Worm (Caenorhabditis elegans): Measurements from ENCODE around the gene sru-8.

sru-8 gene

ce11 chrV:9843376-9843916 lies at the start of gene sru-8:
Gene sru-8 (plus strand): TSS chrV:9843866.
- no peak for TF ChIP-seq aly-1 (tag; optimal IDR thresholded peaks at IDR 0.05)
- TF ChIP-seq ceh-36 (tag; optimal IDR thresholded peaks at IDR 0.05) = no peak
- no peak for TF ChIP-seq tbx-37 (GFP tag; conservative IDR thresholded peaks at IDR 0.05)
- TF ChIP-seq pes-1 (GFP tag; IDR thresholded peaks at IDR 0.05) = no peak
- no peak for TF ChIP-seq tra-4 (tag; optimal IDR thresholded peaks at IDR 0.05)
- TF ChIP-seq ceh-13 (GFP tag; optimal IDR thresholded peaks at IDR 0.05) = no peak
- TF ChIP-seq scrt-1 (GFP tag; IDR thresholded peaks at IDR 0.05) = no peak
- no peak for TF ChIP-seq ama-1 (optimal IDR thresholded peaks at IDR 0.05)
- TF ChIP-seq hmg-4 (GFP tag; optimal IDR thresholded peaks at IDR 0.05) = no peak
- TF ChIP-seq sea-1 (GFP tag; conservative IDR thresholded peaks at IDR 0.05) = no peak
- TF ChIP-seq F13C5.2 (tag; optimal IDR thresholded peaks at IDR 0.05) = no peak
- no peak for TF ChIP-seq B0310.2 (tag; optimal IDR thresholded peaks at IDR 0.05)
- TF ChIP-seq tbx-11 (GFP tag; IDR thresholded peaks at IDR 0.05) = no peak
- TF ChIP-seq ets-7 (tag; optimal IDR thresholded peaks at IDR 0.05) = no peak
- TF ChIP-seq hnd-1 (tag; optimal IDR thresholded peaks at IDR 0.05) = no peak
- TF ChIP-seq hmbx-1 (tag; optimal IDR thresholded peaks at IDR 0.05) = no peak

- TF ChIP-seq B0310.2 (tag; optimal IDR thresholded peaks at IDR 0.05) = no peak
These were observed 48.7 kb upstream of the sru-8 start for ce11 chrV:9794997-9795396.

- no peak for TF ChIP-seq F13C5.2 (tag; optimal IDR thresholded peaks at IDR 0.05)
These were observed 47.7 kb upstream of the sru-8 start for ce11 chrV:9796002-9796401.

ce11 chrV:9796562-9796961 lies 47.1 kb upstream of the sru-8 start, which contains the start of gene F46B6.9:
Gene F46B6.9 (plus strand): TSS chrV:9796862.
- TF ChIP-seq aly-1 (tag; optimal IDR thresholded peaks at IDR 0.05) = no peak
- TF ChIP-seq sea-1 (GFP tag; conservative IDR thresholded peaks at IDR 0.05) = no peak
- TF ChIP-seq ceh-36 (tag; optimal IDR thresholded peaks at IDR 0.05) = no peak
- TF ChIP-seq ets-7 (tag; optimal IDR thresholded peaks at IDR 0.05) = no peak
- TF ChIP-seq ceh-13 (GFP tag; optimal IDR thresholded peaks at IDR 0.05) = no peak
- no peak for TF ChIP-seq ama-1 (optimal IDR thresholded peaks at IDR 0.05)
- TF ChIP-seq tbx-11 (GFP tag; IDR thresholded peaks at IDR 0.05) = no peak
- no peak for TF ChIP-seq pes-1 (GFP tag; IDR thresholded peaks at IDR 0.05)
- TF ChIP-seq tbx-37 (GFP tag; conservative IDR thresholded peaks at IDR 0.05) = no peak
- no peak for TF ChIP-seq tra-4 (tag; optimal IDR thresholded peaks at IDR 0.05)
- no peak for TF ChIP-seq B0310.2 (tag; optimal IDR thresholded peaks at IDR 0.05)

ce11 chrV:9798212-9798611 lies 45.5 kb upstream of the sru-8 start:
- TF ChIP-seq hmg-4 (GFP tag; optimal IDR thresholded peaks at IDR 0.05) (no peak), tbx-37 (GFP tag; conservative IDR thresholded peaks at IDR 0.05) (no peak), tbx-11 (GFP tag; IDR thresholded peaks at IDR 0.05) (no peak), hnd-1 (tag; optimal IDR thresholded peaks at IDR 0.05) (no peak), pes-1 (GFP tag; IDR thresholded peaks at IDR 0.05) (no peak), F13C5.2 (tag; optimal IDR thresholded peaks at IDR 0.05) (no peak), flt-1 (GFP tag; IDR thresholded peaks at IDR 0.05) (no peak), ceh-13 (GFP tag; optimal IDR thresholded peaks at IDR 0.05) (no peak), aly-1 (tag; optimal IDR thresholded peaks at IDR 0.05) (no peak), sea-1 (GFP tag; conservative IDR thresholded peaks at IDR 0.05) (no peak)

ce11 chrV:9799076-9799475 lies 44.6 kb upstream of the sru-8 start, which contains the start of gene F46B6.13:
Gene F46B6.13 (minus strand): TSS chrV:9799176.
- TF ChIP-seq tbx-11 (GFP tag; IDR thresholded peaks at IDR 0.05) (no peak), flt-1 (GFP tag; IDR thresholded peaks at IDR 0.05) (no peak), ceh-13 (GFP tag; optimal IDR thresholded peaks at IDR 0.05) (no peak), aly-1 (tag; optimal IDR thresholded peaks at IDR 0.05) (no peak)

- no peak for TF ChIP-seq ceh-36 (tag; optimal IDR thresholded peaks at IDR 0.05)
- TF ChIP-seq B0310.2 (tag; optimal IDR thresholded peaks at IDR 0.05) = no peak
- TF ChIP-seq scrt-1 (GFP tag; IDR thresholded peaks at IDR 0.05) = no peak
- no peak for TF ChIP-seq ceh-13 (GFP tag; optimal IDR thresholded peaks at IDR 0.05)
- TF ChIP-seq tra-4 (tag; optimal IDR thresholded peaks at IDR 0.05) = no peak
- TF ChIP-seq tbx-37 (GFP tag; conservative IDR thresholded peaks at IDR 0.05) = no peak
- no peak for TF ChIP-seq ets-7 (tag; optimal IDR thresholded peaks at IDR 0.05)
- TF ChIP-seq sea-1 (GFP tag; conservative IDR thresholded peaks at IDR 0.05) = no peak
- TF ChIP-seq hnd-1 (tag; optimal IDR thresholded peaks at IDR 0.05) = no peak
- TF ChIP-seq pes-1 (GFP tag; IDR thresholded peaks at IDR 0.05) = no peak
- TF ChIP-seq flt-1 (GFP tag; IDR thresholded peaks at IDR 0.05) = no peak
- TF ChIP-seq tbx-11 (GFP tag; IDR thresholded peaks at IDR 0.05) = no peak
- no peak for TF ChIP-seq F13C5.2 (tag; optimal IDR thresholded peaks at IDR 0.05)
- TF ChIP-seq hmg-4 (GFP tag; optimal IDR thresholded peaks at IDR 0.05) = no peak
- no peak for TF ChIP-seq hmbx-1 (tag; optimal IDR thresholded peaks at IDR 0.05)
- no peak for TF ChIP-seq ama-1 (optimal IDR thresholded peaks at IDR 0.05)
- TF ChIP-seq aly-1 (tag; optimal IDR thresholded peaks at IDR 0.05) = no peak
These were observed 41.7 kb upstream of the sru-8 start, which contains the start of gene F46B6.10 for ce11 chrV:9801965-9802364. Gene F46B6.10 (minus strand): TSS chrV:9802065.

- TF ChIP-seq hmg-4 (GFP tag; optimal IDR thresholded peaks at IDR 0.05) (no peak), B0310.2 (tag; optimal IDR thresholded peaks at IDR 0.05) (no peak), flt-1 (GFP tag; IDR thresholded peaks at IDR 0.05) (no peak), ets-7 (tag; optimal IDR thresholded peaks at IDR 0.05) (no peak), ceh-36 (tag; optimal IDR thresholded peaks at IDR 0.05) (no peak), ama-1 (optimal IDR thresholded peaks at IDR 0.05) (no peak), scrt-1 (GFP tag; IDR thresholded peaks at IDR 0.05) (no peak), pes-1 (GFP tag; IDR thresholded peaks at IDR 0.05) (no peak), tbx-11 (GFP tag; IDR thresholded peaks at IDR 0.05) (no peak), aly-1 (tag; optimal IDR thresholded peaks at IDR 0.05) (no peak), tra-4 (tag; optimal IDR thresholded peaks at IDR 0.05) (no peak), ceh-13 (GFP tag; optimal IDR thresholded peaks at IDR 0.05) (no peak), sea-1 (GFP tag; conservative IDR thresholded peaks at IDR 0.05) (no peak), hmbx-1 (tag; optimal IDR thresholded peaks at IDR 0.05) (no peak), tbx-37 (GFP tag; conservative IDR thresholded peaks at IDR 0.05) (no peak), hnd-1 (tag; optimal IDR thresholded peaks at IDR 0.05) (no peak)
These were observed 40.5 kb upstream of the sru-8 start, which contains the start of gene sru-39 for ce11 chrV:9803176-9803575. Gene sru-39 (plus strand): TSS chrV:9803476.

All from whole organism, early embryonic.